Worm (Caenorhabditis elegans) whole organism, L1 larva: ENCODE results near the gene clec-214.

ENCODE experiments used
- C16A3.4 ChIP-seq: fragments of 150-350 bp; optimal IDR thresholded peaks from 2 replicates; lab custom pipeline; 2014; ENCODE audit warnings: missing biosample characterization, missing genetic modification characterization
- aha-1 ChIP-seq: fragments of 150-350 bp; optimal IDR thresholded peaks from 2 replicates; lab custom pipeline; 2014; ENCODE audit warnings: missing biosample characterization, missing genetic modification characterization
- alr-1 ChIP-seq: fragments of 200-800 bp; sonication (Bioruptor generic); optimal IDR thresholded peaks from 2 replicates; lab custom pipeline; 2018; ENCODE audit warnings: borderline replicate concordance, mild to moderate bottlenecking, missing genetic modification characterization, missing compliant biosample characterization
- aly-2 ChIP-seq: fragments of 150-350 bp; optimal IDR thresholded peaks from 2 replicates; lab custom pipeline; 2014; ENCODE audit warnings: missing biosample characterization, missing genetic modification characterization
- ama-1 ChIP-seq: fragments of 150-350 bp; optimal IDR thresholded peaks from 2 replicates; lab custom pipeline; 2014
- blmp-1 ChIP-seq: fragments of 150-350 bp; optimal IDR thresholded peaks from 2 replicates; lab custom pipeline; 2014; ENCODE audit warnings: missing biosample characterization, missing genetic modification characterization
- ceh-8 ChIP-seq: fragments of 200-800 bp; sonication (Bioruptor generic); optimal IDR thresholded peaks from 2 replicates; lab custom pipeline; 2018; ENCODE audit warnings: mild to moderate bottlenecking, missing genetic modification characterization, moderate library complexity, missing compliant biosample characterization
- ceh-88 ChIP-seq: fragments of 200-800 bp; sonication (Bioruptor generic); IDR thresholded peaks from 2 replicates; pipeline ENCODE4 v1.3.6; 2022; ENCODE audit warnings: missing genetic modification characterization, missing compliant biosample characterization
- dpl-1 ChIP-seq, 3 experiments: fragments of 150-350 bp in 2 of 3; sonication (generic microtip) in 1 of 3; optimal IDR thresholded peaks; 2 replicates each; lab custom pipeline; 2014 to 2017; ENCODE audit warnings: missing biosample characterization in 3 of 3, missing genetic modification characterization in 3 of 3, missing genetic modification reagents in 3 of 3
- efl-1 ChIP-seq, 4 experiments: fragments of 150-350 bp; optimal IDR thresholded peaks in 3 of 4; peaks in 1 of 4; 1 replicate in 1 of 4; 2 replicates in 3 of 4; lab custom pipeline; 2014; ENCODE audit warnings: missing biosample characterization in 2 of 4, missing genetic modification characterization in 2 of 4, missing genetic modification reagents in 2 of 4
- egl-13 ChIP-seq: sonication (generic microtip); optimal IDR thresholded peaks from 2 replicates; lab custom pipeline; 2016; ENCODE audit warnings: missing genotype, missing genetic modification reagents, missing genetic modification characterization, missing compliant biosample characterization
- elt-2 ChIP-seq: sonication (generic microtip); optimal IDR thresholded peaks from 2 replicates; lab custom pipeline; 2016; ENCODE audit warnings: missing genetic modification characterization, mild to moderate bottlenecking, inconsistent platforms, missing compliant biosample characterization, missing genetic modification reagents
- elt-3 ChIP-seq, 6 experiments: fragments of 150-350 bp in 1 of 6; sonication (generic microtip); optimal IDR thresholded peaks; 2 replicates each; lab custom pipeline; 2017 to 2018; ENCODE audit warnings: missing biosample characterization in 6 of 6, missing genetic modification characterization in 6 of 6, inconsistent platforms in 1 of 6
- hlh-17 ChIP-seq: fragments of 200-800 bp; sonication (Bioruptor generic); optimal IDR thresholded peaks from 2 replicates; lab custom pipeline; 2018; ENCODE audit warnings: missing genetic modification characterization, mild to moderate bottlenecking, missing compliant biosample characterization, moderate library complexity, borderline replicate concordance
- isw-1 ChIP-seq: fragments of 200-800 bp; sonication (Bioruptor generic); IDR thresholded peaks from 2 replicates; pipeline ENCODE4 v1.3.6; 2022; ENCODE audit warnings: missing genetic modification characterization, missing compliant biosample characterization
- lin-13 ChIP-seq: fragments of 150-350 bp; optimal IDR thresholded peaks from 2 replicates; lab custom pipeline; 2014; ENCODE audit warnings: missing biosample characterization, missing genetic modification reagents, missing genetic modification characterization
- lin-39 ChIP-seq: fragments of 150-350 bp; optimal IDR thresholded peaks from 2 replicates; lab custom pipeline; 2014; ENCODE audit warnings: missing biosample characterization, missing genetic modification reagents, missing genetic modification characterization
- lsy-2 ChIP-seq, 2 experiments: fragments of 150-350 bp; optimal IDR thresholded peaks; 2 replicates each; lab custom pipeline; 2014; ENCODE audit warnings: missing biosample characterization in 2 of 2, missing genetic modification characterization in 2 of 2
- nhr-12 ChIP-seq: sonication (generic microtip); optimal IDR thresholded peaks from 2 replicates; lab custom pipeline; 2017; ENCODE audit warnings: missing biosample characterization, missing genetic modification characterization
- nhr-20 ChIP-seq: sonication (generic microtip); optimal IDR thresholded peaks from 2 replicates; lab custom pipeline; 2016; ENCODE audit warnings: mild to moderate bottlenecking, missing genetic modification characterization, missing compliant biosample characterization
- nhr-237 ChIP-seq: fragments of 150-350 bp; optimal IDR thresholded peaks from 2 replicates; lab custom pipeline; 2014; ENCODE audit warnings: missing biosample characterization, missing genetic modification characterization
- nhr-28 ChIP-seq: fragments of 150-350 bp; optimal IDR thresholded peaks from 2 replicates; lab custom pipeline; 2014; ENCODE audit warnings: missing biosample characterization, missing genetic modification characterization
- nhr-76 ChIP-seq: sonication (generic microtip); optimal IDR thresholded peaks from 2 replicates; lab custom pipeline; 2017; ENCODE audit warnings: missing biosample characterization, missing genetic modification characterization
- nhr-85 ChIP-seq: sonication (generic microtip); peaks from one replicate; lab custom pipeline; 2016; ENCODE audit warnings: missing genetic modification characterization, inconsistent platforms, missing compliant biosample characterization
- rnt-1 ChIP-seq: sonication (generic microtip); optimal IDR thresholded peaks from 2 replicates; lab custom pipeline; 2016; ENCODE audit warnings: mild to moderate bottlenecking, missing genetic modification characterization, moderate library complexity, missing compliant biosample characterization
- sptf-1 ChIP-seq: fragments of 150-350 bp; optimal IDR thresholded peaks from 2 replicates; lab custom pipeline; 2014; ENCODE audit warnings: missing biosample characterization, missing genetic modification characterization
- tlp-1 ChIP-seq: fragments of 150-350 bp; optimal IDR thresholded peaks from 2 replicates; lab custom pipeline; 2014; ENCODE audit warnings: missing biosample characterization, missing genetic modification characterization
- unc-30 ChIP-seq: sonication (generic microtip); optimal IDR thresholded peaks from 2 replicates; lab custom pipeline; 2017; ENCODE audit warnings: missing biosample characterization, missing genetic modification characterization
- unc-98 ChIP-seq: fragments of 200-800 bp; sonication (Bioruptor generic); IDR thresholded peaks from 2 replicates; pipeline ENCODE4 v1.3.6; 2022; ENCODE audit warnings: missing genetic modification characterization, missing compliant biosample characterization
- zag-1 ChIP-seq: fragments of 150-350 bp; optimal IDR thresholded peaks from 2 replicates; lab custom pipeline; 2014; ENCODE audit warnings: missing biosample characterization, missing genetic modification characterization
- zip-4 ChIP-seq: fragments of 200-800 bp; sonication (Bioruptor generic); optimal IDR thresholded peaks from 2 replicates; lab custom pipeline; 2018; ENCODE audit warnings: mild to moderate bottlenecking, missing genetic modification characterization, moderate library complexity, missing compliant biosample characterization
- ztf-4 ChIP-seq: fragments of 150-350 bp; optimal IDR thresholded peaks from 2 replicates; lab custom pipeline; 2014; ENCODE audit warnings: missing biosample characterization, missing genetic modification characterization

clec-214 gene

ce11 chrV:7645454-7645853 lies 35.3 kb downstream of the clec-214 start, which contains the start of gene str-47:
Gene str-47, plus strand, starts transcription at chrV:7645754.
- TF ChIP-seq rnt-1 (tag; lab: Kevin White, UChicago) (no peak), blmp-1 (tag; lab: Kevin White, UChicago) (no peak), isw-1 (GFP tag; lab: Robert Waterston, UW) (no peak), aha-1 (tag; lab: Kevin White, UChicago) (no peak), elt-2 (no peak), zip-4 (GFP tag; lab: Kevin White, UChicago) (no peak), sptf-1 (tag; lab: Kevin White, UChicago) (no peak), zag-1 (tag; lab: Kevin White, UChicago) (no peak), unc-30 (tag; lab: Kevin White, UChicago) (no peak)
- TF ChIP-seq, all 84 proteins: peak for 0

- no peak for TF ChIP-seq lsy-2 (tag; optimal IDR thresholded peaks at IDR 0.05; lab: Kevin White, UChicago)
- TF ChIP-seq nhr-20 (tag; lab: Kevin White, UChicago), result no peak
- no peak for TF ChIP-seq unc-98 (GFP tag; lab: Robert Waterston, UW)
- TF ChIP-seq dpl-1 (GFP tag; optimal IDR thresholded peaks at IDR 0.05; lab: Kevin White, UChicago), result no peak
- no peak for TF ChIP-seq efl-1 (optimal IDR thresholded peaks at IDR 0.05; lab: Kevin White, UChicago)
- TF ChIP-seq efl-1 (GFP tag; optimal IDR thresholded peaks at IDR 0.05 in 1 of 2; lab: Kevin White, UChicago), result peak in 1 of 2 experiments; percentile 57
- no peak for TF ChIP-seq nhr-28 (tag; lab: Kevin White, UChicago)
- TF ChIP-seq, all 84 proteins: peak for 1
Measured at ce11 chrV:7647147-7647546, 37.0 kb downstream of the clec-214 start.

ce11 chrV:7649963-7650362 lies 39.8 kb downstream of the clec-214 start:
- TF ChIP-seq ztf-4 (no peak), efl-1 (optimal IDR thresholded peaks at IDR 0.05; lab: Kevin White, UChicago) (no peak), efl-1 (GFP tag; optimal IDR thresholded peaks at IDR 0.05 in 1 of 2; lab: Kevin White, UChicago) (no peak), lin-13 (GFP tag; lab: Kevin White, UChicago) (no peak), ceh-8 (GFP tag; lab: Kevin White, UChicago) (no peak), alr-1 (tag; lab: Kevin White, UChicago) (no peak), ceh-88 (GFP tag; lab: Robert Waterston, UW) (no peak), hlh-17 (no peak), egl-13 (tag; lab: Kevin White, UChicago) (no peak), nhr-76 (tag; lab: Kevin White, UChicago) (no peak)

ce11 chrV:7651757-7652156 lies 41.6 kb downstream of the clec-214 start, which contains the start of gene srh-234:
Gene srh-234, minus strand, starts transcription at chrV:7651857.
- no peak for TF ChIP-seq elt-3 (tag; optimal IDR thresholded peaks at IDR 0.05; lab: Kevin White, UChicago)
- TF ChIP-seq lin-13 (GFP tag; lab: Kevin White, UChicago), result no peak
- TF ChIP-seq nhr-20 (tag; lab: Kevin White, UChicago), result no peak
- TF ChIP-seq tlp-1 (tag; lab: Kevin White, UChicago), result no peak
- TF ChIP-seq nhr-237 (tag; lab: Kevin White, UChicago), result no peak
- no peak for TF ChIP-seq aly-2 (tag; lab: Kevin White, UChicago)
- TF ChIP-seq C16A3.4 (tag; lab: Kevin White, UChicago), result no peak

- TF ChIP-seq lin-39, result no peak
- no peak for TF ChIP-seq ama-1 (lab: Kevin White, UChicago)
- TF ChIP-seq nhr-85, result peak; percentile 10
- no peak for TF ChIP-seq nhr-12
Measured at ce11 chrV:7653567-7653966, 43.4 kb downstream of the clec-214 start, which contains the start of gene srh-200. Gene srh-200, minus strand, starts transcription at chrV:7653667.
